Worm (Caenorhabditis elegans) whole organism, L2 larva: ENCODE data around the gene hach-1.

ENCODE experiments used
- ceh-16 ChIP-seq: fragments of 150-350 bp; optimal IDR thresholded peaks from 2 replicates; lab custom pipeline; 2014; ENCODE audit warnings: missing biosample characterization, missing genetic modification characterization
- elt-3 ChIP-seq: sonication (generic microtip); optimal IDR thresholded peaks from 2 replicates; lab custom pipeline; 2017; ENCODE audit warnings: missing biosample characterization, missing genetic modification characterization
- fos-1 ChIP-seq: fragments of 150-350 bp; optimal IDR thresholded peaks from 2 replicates; lab custom pipeline; 2014; ENCODE audit warnings: missing biosample characterization, missing genetic modification characterization
- mdl-1 ChIP-seq, 2 experiments: fragments of 150-350 bp in 1 of 2; sonication (generic microtip) in 1 of 2; optimal IDR thresholded peaks; 2 replicates each; lab custom pipeline; 2017; ENCODE audit warnings: missing biosample characterization in 2 of 2, missing genetic modification characterization in 2 of 2
- nhr-10 ChIP-seq: sonication (generic microtip); optimal IDR thresholded peaks from 2 replicates; lab custom pipeline; 2017; ENCODE audit warnings: missing biosample characterization, missing genetic modification characterization
- nhr-11 ChIP-seq: fragments of 150-350 bp; optimal IDR thresholded peaks from 2 replicates; lab custom pipeline; 2014; ENCODE audit warnings: missing biosample characterization, missing genetic modification characterization
- nhr-77 ChIP-seq: fragments of 150-350 bp; optimal IDR thresholded peaks from 2 replicates; lab custom pipeline; 2014; ENCODE audit warnings: missing biosample characterization, missing genetic modification characterization
- snpc-4 ChIP-seq: fragments of 150-350 bp; optimal IDR thresholded peaks from 2 replicates; lab custom pipeline; 2014; ENCODE audit warnings: missing biosample characterization, missing genetic modification characterization
- ztf-11 ChIP-seq: sonication (generic microtip); optimal IDR thresholded peaks from 2 replicates; lab custom pipeline; 2017; ENCODE audit warnings: missing biosample characterization, missing genetic modification characterization

- no peak for TF ChIP-seq mdl-1 (tag; optimal IDR thresholded peaks at IDR 0.05; lab: Kevin White, UChicago)
- TF ChIP-seq ceh-16 (tag; lab: Kevin White, UChicago): no peak
- TF ChIP-seq snpc-4 (tag; lab: Kevin White, UChicago): no peak
- no peak for TF ChIP-seq elt-3 (tag; lab: Kevin White, UChicago)
- TF ChIP-seq nhr-10 (tag; lab: Kevin White, UChicago): no peak
- TF ChIP-seq fos-1 (tag; lab: Kevin White, UChicago): peak; percentile 8
- no peak for TF ChIP-seq nhr-11 (tag; lab: Kevin White, UChicago)
- TF ChIP-seq nhr-77: no peak
- no peak for TF ChIP-seq ztf-11 (tag; lab: Kevin White, UChicago)
These were observed 25.8 kb downstream of the hach-1 start, which contains the start of gene F56D2.5 for ce11 chrIII:5581049-5581448.
